Fruit fly (Drosophila melanogaster): ENCODE measurements around the gene Galk.

Gene Galk

dm6 chr3L:8997686-8998239 lies 11.9 kb upstream of the Galk start, which contains the start of the genes smg and CG5087 (continued):
- no peak for TF ChIP-seq pan (optimal IDR thresholded peaks at IDR 0.05)
- TF ChIP-seq pan (GFP tag; optimal IDR thresholded peaks at IDR 0.05 in 1 of 2, IDR thresholded peaks at IDR 0.05 in 1 of 2): peak in 1 of 2 experiments; percentile 33
- TF ChIP-seq aop (GFP tag; IDR thresholded peaks at IDR 0.05): no peak
- TF ChIP-seq Vsx1 (GFP tag; optimal IDR thresholded peaks at IDR 0.05): peak; percentile 64
- TF ChIP-seq Dp (GFP tag; optimal IDR thresholded peaks at IDR 0.05): peak; percentile 56
- no peak for TF ChIP-seq CG4707 (GFP tag; optimal IDR thresholded peaks at IDR 0.05)
- TF ChIP-seq Jarid2 (GFP tag; optimal IDR thresholded peaks at IDR 0.05): peak; percentile 42
- TF ChIP-seq nerfin-2 (GFP tag; IDR thresholded peaks at IDR 0.05; ENCODE audit: partially characterized antibody): no peak
- TF ChIP-seq sob (GFP tag; IDR thresholded peaks at IDR 0.05): peak; percentile 70
- peak; percentile 55; the same call in 1 of the 4 replicates for TF ChIP-seq Gug (GFP tag; IDR thresholded peaks at IDR 0.05)
- TF ChIP-seq YL-1 (GFP tag; optimal IDR thresholded peaks at IDR 0.05): peak; percentile 78
- TF ChIP-seq CG12104 (GFP tag; optimal IDR thresholded peaks at IDR 0.05): peak; percentile 35
- TF ChIP-seq CG15479 (GFP tag; optimal IDR thresholded peaks at IDR 0.05): no peak
- TF ChIP-seq hbn (GFP tag; IDR thresholded peaks at IDR 0.05; ENCODE audit: partially characterized antibody): peak; percentile 54
- TF ChIP-seq da (GFP tag; optimal IDR thresholded peaks at IDR 0.05): peak; percentile 16
- TF ChIP-seq onecut (GFP tag; IDR thresholded peaks at IDR 0.05): peak; percentile 63
- no peak for TF ChIP-seq CG2875 (GFP tag; optimal IDR thresholded peaks at IDR 0.05)
- peak; percentile 94 for TF ChIP-seq Ets97D (GFP tag; optimal IDR thresholded peaks at IDR 0.05)
- TF ChIP-seq HHEX (GFP tag; optimal IDR thresholded peaks at IDR 0.05): no peak
- no peak for TF ChIP-seq CG10979 (tag; optimal IDR thresholded peaks at IDR 0.05)
- TF ChIP-seq caup (GFP tag; optimal IDR thresholded peaks at IDR 0.05; ENCODE audit: severe bottlenecking): no peak
- TF ChIP-seq CG11560 (tag; IDR thresholded peaks at IDR 0.05): peak; percentile 100
- TF ChIP-seq tx (GFP tag; optimal IDR thresholded peaks at IDR 0.05): peak; percentile 33
- TF ChIP-seq NFAT (GFP tag; IDR thresholded peaks at IDR 0.05): peak; percentile 71
- peak; percentile 72 for TF ChIP-seq Dad (GFP tag; optimal IDR thresholded peaks at IDR 0.05)
- peak; percentile 15 for TF ChIP-seq psq (GFP tag; optimal IDR thresholded peaks at IDR 0.05)
- no peak for TF ChIP-seq CG4854 (GFP tag; optimal IDR thresholded peaks at IDR 0.05)
- no peak for TF ChIP-seq Tbp (GFP tag; optimal IDR thresholded peaks at IDR 0.05)
- TF ChIP-seq emc (GFP tag; optimal IDR thresholded peaks at IDR 0.05): no peak
- TF ChIP-seq CG15601 (tag; optimal IDR thresholded peaks at IDR 0.05): peak; percentile 53
- TF ChIP-seq Eip74EF (GFP tag; optimal IDR thresholded peaks at IDR 0.05): peak in 1 of 2 experiments; percentile 50
- peak; percentile 48 for TF ChIP-seq CG13296 (GFP tag; optimal IDR thresholded peaks at IDR 0.05)
- TF ChIP-seq CG10654 (GFP tag; optimal IDR thresholded peaks at IDR 0.05): peak; percentile 16
- TF ChIP-seq CG10543 (GFP tag; optimal IDR thresholded peaks at IDR 0.05): peak; percentile 48
- TF ChIP-seq zfh2 (GFP tag; optimal IDR thresholded peaks at IDR 0.05): peak; percentile 55
- no peak for TF ChIP-seq oc (tag; optimal IDR thresholded peaks at IDR 0.05)
- peak; percentile 93 for TF ChIP-seq CG33213 (GFP tag; optimal IDR thresholded peaks at IDR 0.05)
- peak; percentile 54 for TF ChIP-seq lilli (GFP tag; optimal IDR thresholded peaks at IDR 0.05)
- TF ChIP-seq Hr78 (GFP tag; optimal IDR thresholded peaks at IDR 0.05): peak in 1 of 2 experiments; percentile 46
- TF ChIP-seq gsb-n (tag; optimal IDR thresholded peaks at IDR 0.05): peak; percentile 39
- no peak for TF ChIP-seq CG12071 (GFP tag; optimal IDR thresholded peaks at IDR 0.05)
- TF ChIP-seq BEAF-32 (GFP tag; optimal IDR thresholded peaks at IDR 0.05): peak; percentile 76
- TF ChIP-seq CG2199 (GFP tag; IDR thresholded peaks at IDR 0.05): no peak
- no peak for TF ChIP-seq CG15269 (tag; optimal IDR thresholded peaks at IDR 0.05)
- TF ChIP-seq CG8290 (GFP tag; optimal IDR thresholded peaks at IDR 0.05): peak; percentile 30
- TF ChIP-seq CG8290 (tag; optimal IDR thresholded peaks at IDR 0.05): no peak
- no peak for TF ChIP-seq Hr39 (optimal IDR thresholded peaks at IDR 0.05)
- TF ChIP-seq cwo (GFP tag; optimal IDR thresholded peaks at IDR 0.05): no peak
- peak; percentile 74 for TF ChIP-seq cg (GFP tag; optimal IDR thresholded peaks at IDR 0.05)
- TF ChIP-seq CG11085 (GFP tag; IDR thresholded peaks at IDR 0.05): 0 out of 2 replicates have a peak, but pooled peaks have one; percentile 22
